Worm (Caenorhabditis elegans): ENCODE measurements around the gene amt-2.

DNA sequence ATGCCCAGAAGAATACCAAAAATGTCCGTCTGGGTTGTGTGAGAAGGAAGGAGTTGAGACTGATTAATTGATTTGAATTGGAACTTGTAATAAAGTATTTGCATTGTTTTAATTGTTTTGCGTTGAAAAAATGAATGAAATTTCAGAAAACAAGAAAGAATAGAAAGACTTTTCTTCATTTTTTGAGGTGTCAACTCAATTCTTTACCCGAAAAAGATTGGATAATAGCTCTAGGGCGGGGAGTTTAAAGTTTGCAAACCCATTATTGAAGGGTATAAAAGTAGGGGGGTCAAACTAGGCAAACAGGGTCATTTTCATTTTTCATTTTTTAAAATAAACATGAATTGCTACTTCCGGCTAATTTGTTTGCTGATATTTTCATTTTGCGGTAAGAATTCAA, 6.0 kb downstream of the amt-2 start, which contains the start of gene scl-10:
- TF ChIP-seq ztf-23 (GFP tag; IDR thresholded peaks at IDR 0.05): no peak
- TF ChIP-seq ztf-29 (GFP tag; IDR thresholded peaks at IDR 0.05): no peak
- TF ChIP-seq T22C8.4 (GFP tag; IDR thresholded peaks at IDR 0.05): no peak
- no peak for TF ChIP-seq med-1 (GFP tag; optimal IDR thresholded peaks at IDR 0.05; ENCODE audit: insufficient read depth)
- TF ChIP-seq flt-1 (GFP tag; IDR thresholded peaks at IDR 0.05): no peak
- TF ChIP-seq ref-1 (GFP tag; conservative IDR thresholded peaks at IDR 0.05): no peak
- no peak for TF ChIP-seq cog-1 (tag; optimal IDR thresholded peaks at IDR 0.05)
- TF ChIP-seq tab-1 (GFP tag; IDR thresholded peaks at IDR 0.05): no peak
